Fruit fly (Drosophila melanogaster) ovary, adult (tissue): ENCODE measurements around the gene TbCMF46.

Experiments
- CG17801 ChIP-seq: fragments of 200-800 bp; optimal IDR thresholded peaks from 2 replicates; lab custom pipeline; 2019; ENCODE audit warnings: missing biosample characterization, mild to moderate bottlenecking, missing genetic modification characterization, moderate library complexity; ENCODE audit not compliant: partially characterized antibody

Gene TbCMF46

dm6 chr2L:9924765-9925164 lies at the start of gene TbCMF46, which contains the start of gene CG42366:
TSS of gene TbCMF46 (minus strand) at chr2L:9924865.
TSS of gene CG42366 (plus strand) at chr2L:9925161.
- TF ChIP-seq CG17801 (GFP tag; lab: Kevin White, UChicago): no peak

dm6 chr2L:9972624-9973023 lies 48.0 kb upstream of the TbCMF46 start:
- no peak for TF ChIP-seq CG17801 (GFP tag; lab: Kevin White, UChicago)

DNA sequence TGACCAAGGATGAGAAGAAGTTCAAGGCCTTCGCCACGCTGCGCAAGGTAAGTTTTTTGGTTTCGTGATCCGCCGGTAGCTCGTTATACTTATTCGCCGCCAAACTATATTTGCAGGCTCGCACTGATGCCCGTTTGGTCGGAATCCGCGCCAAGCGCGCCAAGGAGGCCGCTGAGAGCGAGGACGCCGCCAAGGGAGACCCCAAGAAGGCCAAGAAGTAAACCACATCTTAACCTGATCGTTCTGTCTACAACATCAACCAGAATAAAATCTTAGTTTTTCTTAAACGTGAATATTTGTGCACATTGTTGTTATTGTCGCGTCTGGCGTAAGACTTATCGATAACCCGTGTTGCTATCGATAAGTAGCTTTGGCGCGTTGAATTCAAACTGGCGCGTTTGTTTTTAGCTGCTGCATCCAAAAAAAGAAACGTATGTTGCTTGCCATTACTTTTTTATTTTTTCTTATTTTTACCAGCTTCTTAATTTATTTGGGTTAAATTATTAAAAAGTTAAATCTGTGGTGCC lies 43.6 kb upstream of the TbCMF46 start:
- no peak for TF ChIP-seq CG17801 (GFP tag; lab: Kevin White, UChicago)

DNA sequence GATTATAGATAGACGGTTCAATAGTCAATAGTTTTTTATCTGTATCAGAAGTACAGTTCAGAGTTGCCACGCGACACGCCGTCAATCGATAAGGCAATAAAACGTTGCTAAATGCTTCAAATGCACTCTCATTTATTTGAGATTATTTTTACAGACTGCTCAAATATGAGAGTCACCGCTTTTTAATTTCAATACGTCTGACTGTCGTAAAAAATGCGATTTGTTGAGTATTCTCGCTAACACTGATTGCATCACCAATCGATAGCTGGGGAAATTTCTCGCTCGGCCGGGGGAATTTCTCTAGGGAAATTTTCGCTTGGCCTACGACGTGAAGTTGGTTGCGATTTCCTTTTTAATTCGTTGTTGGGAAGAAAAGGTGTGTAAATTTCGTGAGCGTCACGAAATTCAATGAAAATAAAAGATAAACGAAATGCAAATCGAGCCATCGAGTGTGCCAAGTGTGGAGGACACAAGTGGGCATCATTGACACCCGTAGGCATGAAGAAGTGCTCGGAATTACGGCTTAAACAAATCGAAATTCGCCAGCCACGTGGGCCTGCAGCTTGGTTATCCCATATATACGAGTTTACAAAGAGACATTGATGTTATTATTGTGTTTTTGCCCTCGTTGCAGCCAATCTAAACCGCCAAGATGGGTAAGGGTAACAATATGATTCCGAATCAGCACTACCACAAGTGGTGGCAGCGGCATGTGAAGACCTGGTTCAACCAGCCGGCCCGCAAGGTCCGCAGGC lies 42.5 kb upstream of the TbCMF46 start, which contains the start of the genes Dref and RpL13:
Dref (minus strand) TSS at position 247 of the 755 bp plus-strand sequence.
RpL13 (plus strand) TSS at position 331 of the 755 bp plus-strand sequence.
- peak; percentile 93 for TF ChIP-seq CG17801 (GFP tag; lab: Kevin White, UChicago)

dm6 chr2L:9963603-9964042 lies 39.0 kb upstream of the TbCMF46 start, which contains the start of gene CG5850:
TSS of gene CG5850 (minus strand) at chr2L:9963949.
- peak; percentile 18 for TF ChIP-seq CG17801 (GFP tag; lab: Kevin White, UChicago)

DNA sequence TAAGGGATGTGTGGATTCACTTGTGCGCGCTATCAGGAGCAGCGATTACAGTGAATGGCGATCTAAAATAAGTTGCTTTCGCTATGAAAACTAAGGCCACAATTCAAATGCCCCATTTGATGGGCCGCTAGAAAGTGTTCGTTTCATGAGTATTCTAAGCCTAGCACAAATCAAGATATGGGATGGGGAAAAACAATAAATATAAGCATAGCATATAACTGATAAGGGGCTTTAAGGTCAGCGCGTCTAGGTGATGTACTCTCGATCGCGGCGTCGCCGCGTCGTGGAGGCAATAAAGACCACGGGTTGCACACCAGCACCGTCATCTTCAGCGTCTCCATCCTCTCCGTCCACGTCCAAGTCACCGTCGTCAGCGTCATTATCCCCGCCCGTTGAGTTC lies 36.1 kb upstream of the TbCMF46 start:
- no peak for TF ChIP-seq CG17801 (GFP tag; lab: Kevin White, UChicago)

- TF ChIP-seq CG17801 (GFP tag; lab: Kevin White, UChicago): peak; percentile 96
Measured at dm6 chr2L:9956993-9957652, 32.5 kb upstream of the TbCMF46 start, which contains the start of the genes CG4658 and CG5846. TSS of gene CG4658 (plus strand) at chr2L:9957132. TSS of gene CG5846 (minus strand) at chr2L:9957237.

- no peak for TF ChIP-seq CG17801 (GFP tag; lab: Kevin White, UChicago)
Measured at dm6 chr2L:9954696-9955095, 30.0 kb upstream of the TbCMF46 start.

DNA sequence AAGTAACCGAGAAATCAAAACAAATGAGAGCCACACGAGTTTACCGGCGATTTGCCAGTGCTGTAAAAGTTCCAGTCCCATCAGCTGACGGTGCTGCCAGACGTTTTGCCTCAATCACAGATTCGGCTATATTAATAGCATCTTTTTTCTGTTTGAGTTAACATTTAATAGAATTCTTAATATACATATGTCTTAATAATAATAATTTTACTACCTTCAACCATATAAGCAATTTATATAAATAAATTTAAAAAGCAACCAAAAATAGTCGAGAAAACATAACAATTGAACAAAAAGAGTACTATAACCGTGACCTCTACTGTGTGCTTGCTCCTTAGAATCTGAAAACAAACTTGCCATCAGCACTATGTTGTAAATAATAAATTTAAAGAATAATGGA lies 29.5 kb upstream of the TbCMF46 start, which contains the start of the genes CG13126 and CG4709:
CG13126 (minus strand) TSS at position 63 of the 400 bp plus-strand sequence.
CG4709 (plus strand) TSS at position 207 of the 400 bp plus-strand sequence.
- TF ChIP-seq CG17801 (GFP tag; lab: Kevin White, UChicago): peak; percentile 94

DNA sequence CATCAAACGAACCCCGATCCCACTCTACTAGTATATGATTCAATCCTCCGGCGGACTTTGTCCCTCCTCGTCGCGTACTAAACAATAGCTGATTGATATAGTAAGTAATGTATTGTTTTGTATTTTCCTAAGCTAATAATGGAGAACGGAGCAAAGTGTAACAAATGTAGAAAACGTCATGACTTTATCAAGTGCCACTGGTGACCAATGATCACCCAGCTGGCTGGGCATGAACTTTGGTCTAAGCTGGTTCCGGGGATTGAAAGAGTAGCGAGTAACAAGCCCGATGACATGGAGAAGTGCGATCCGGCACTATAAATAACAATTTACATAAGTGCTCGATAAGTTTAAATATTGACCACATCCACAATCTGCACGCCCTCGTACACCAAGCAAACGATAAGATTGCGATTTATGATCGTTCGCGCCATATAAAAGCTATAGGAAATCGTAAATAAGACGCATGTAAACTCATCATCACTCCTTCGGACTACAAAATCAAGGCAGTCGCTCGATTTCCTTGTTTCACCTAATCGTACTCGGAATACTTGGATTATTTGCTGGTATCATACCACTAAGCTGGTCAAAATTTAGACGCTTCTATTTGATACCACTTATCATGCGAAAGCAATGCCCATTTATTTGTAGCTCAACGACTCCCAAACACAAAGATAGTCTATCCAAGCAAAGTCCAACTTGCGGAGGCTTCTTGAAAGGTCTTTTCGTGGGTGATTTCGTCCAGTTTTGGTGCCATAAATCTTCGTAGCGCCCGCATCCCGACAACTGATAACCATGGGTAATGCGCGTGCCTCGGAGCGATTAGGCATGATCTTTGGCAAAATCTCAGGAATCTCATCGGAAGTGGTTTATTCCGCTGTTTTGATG lies 24.8 kb upstream of the TbCMF46 start:
- TF ChIP-seq CG17801 (GFP tag; lab: Kevin White, UChicago): no peak

dm6 chr2L:9948520-9948858 lies 23.8 kb upstream of the TbCMF46 start:
- TF ChIP-seq CG17801 (GFP tag; lab: Kevin White, UChicago): no peak

- TF ChIP-seq CG17801 (GFP tag; lab: Kevin White, UChicago): no peak
Measured at dm6 chr2L:9947738-9948519, 23.3 kb upstream of the TbCMF46 start.

DNA sequence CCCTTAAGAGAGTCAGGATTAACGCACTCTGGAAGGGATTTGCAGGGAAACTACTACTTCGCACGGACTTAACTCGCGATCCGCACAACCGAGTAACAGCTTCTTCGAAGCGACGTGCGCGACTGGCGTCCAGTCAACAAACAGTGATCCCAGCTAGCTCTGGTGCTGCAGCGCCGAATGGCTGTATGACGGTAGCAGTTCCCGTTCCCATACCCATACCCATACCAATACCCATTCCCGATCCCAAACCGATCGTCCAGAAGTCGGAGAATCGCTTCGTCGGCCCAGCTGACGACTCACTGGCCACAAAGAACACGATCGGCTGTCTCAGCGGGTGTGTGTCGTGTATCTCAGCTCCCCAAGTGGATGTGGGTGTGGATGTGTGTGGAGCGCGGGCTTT lies 22.6 kb upstream of the TbCMF46 start, which contains the start of gene CG5853:
CG5853 (minus strand) TSS at position 384 of the 400 bp plus-strand sequence.
- TF ChIP-seq CG17801 (GFP tag; lab: Kevin White, UChicago): peak; percentile 66
